Worm (Caenorhabditis elegans) whole organism, L1 larva: ENCODE data around the gene tgn-38.

ENCODE experiments used
- C16A3.4 ChIP-seq: fragments of 150-350 bp; optimal IDR thresholded peaks from 2 replicates; lab custom pipeline; 2014; ENCODE audit warnings: missing biosample characterization, missing genetic modification characterization
- aly-2 ChIP-seq: fragments of 150-350 bp; optimal IDR thresholded peaks from 2 replicates; lab custom pipeline; 2014; ENCODE audit warnings: missing biosample characterization, missing genetic modification characterization
- ama-1 ChIP-seq: fragments of 150-350 bp; optimal IDR thresholded peaks from 2 replicates; lab custom pipeline; 2014
- egl-13 ChIP-seq: sonication (generic microtip); optimal IDR thresholded peaks from 2 replicates; lab custom pipeline; 2016; ENCODE audit warnings: missing genotype, missing genetic modification reagents, missing genetic modification characterization, missing compliant biosample characterization
- elt-3 ChIP-seq, 6 experiments: fragments of 150-350 bp in 1 of 6; sonication (generic microtip); optimal IDR thresholded peaks; 2 replicates each; lab custom pipeline; 2017 to 2018; ENCODE audit warnings: missing biosample characterization in 6 of 6, missing genetic modification characterization in 6 of 6, inconsistent platforms in 1 of 6
- ets-5 ChIP-seq: fragments of 200-800 bp; sonication (Bioruptor generic); IDR thresholded peaks from 2 replicates; pipeline ENCODE4 v1.3.6; 2022; ENCODE audit warnings: missing genetic modification characterization, missing compliant biosample characterization
- fkh-10 ChIP-seq: sonication (generic microtip); optimal IDR thresholded peaks from 2 replicates; lab custom pipeline; 2017; ENCODE audit warnings: missing biosample characterization, missing genetic modification reagents, missing genetic modification characterization
- hlh-17 ChIP-seq: fragments of 200-800 bp; sonication (Bioruptor generic); optimal IDR thresholded peaks from 2 replicates; lab custom pipeline; 2018; ENCODE audit warnings: missing genetic modification characterization, mild to moderate bottlenecking, missing compliant biosample characterization, moderate library complexity, borderline replicate concordance
- lsy-2 ChIP-seq, 2 experiments: fragments of 150-350 bp; optimal IDR thresholded peaks; 2 replicates each; lab custom pipeline; 2014; ENCODE audit warnings: missing biosample characterization in 2 of 2, missing genetic modification characterization in 2 of 2
- pqm-1 ChIP-seq: sonication (generic microtip); optimal IDR thresholded peaks from 3 replicates; lab custom pipeline; 2017; ENCODE audit warnings: missing biosample characterization, missing genetic modification characterization
- sup-37 ChIP-seq: fragments of 200-800 bp; sonication (Bioruptor generic); optimal IDR thresholded peaks from 2 replicates; lab custom pipeline; 2018; ENCODE audit warnings: mild to moderate bottlenecking, missing genetic modification characterization, missing compliant biosample characterization
- unc-30 ChIP-seq: sonication (generic microtip); optimal IDR thresholded peaks from 2 replicates; lab custom pipeline; 2017; ENCODE audit warnings: missing biosample characterization, missing genetic modification characterization
- unc-86 ChIP-seq: sonication (generic microtip); optimal IDR thresholded peaks from 2 replicates; lab custom pipeline; 2016; ENCODE audit warnings: missing genetic modification characterization, missing compliant biosample characterization
- ztf-4 ChIP-seq: fragments of 150-350 bp; optimal IDR thresholded peaks from 2 replicates; lab custom pipeline; 2014; ENCODE audit warnings: missing biosample characterization, missing genetic modification characterization

- no peak for TF ChIP-seq elt-3 (tag; optimal IDR thresholded peaks at IDR 0.05; lab: Kevin White, UChicago)
- no peak for TF ChIP-seq aly-2 (tag; lab: Kevin White, UChicago)
- no peak for TF ChIP-seq hlh-17 (GFP tag; lab: Kevin White, UChicago)
- no peak for TF ChIP-seq sup-37 (GFP tag; lab: Kevin White, UChicago)
- TF ChIP-seq unc-86: no peak
- TF ChIP-seq ama-1 (lab: Kevin White, UChicago): peak; percentile 22
- TF ChIP-seq pqm-1 (tag; lab: Kevin White, UChicago): no peak
- TF ChIP-seq ets-5: no peak
- no peak for TF ChIP-seq fkh-10 (GFP tag; lab: Kevin White, UChicago)
- TF ChIP-seq lsy-2 (tag; optimal IDR thresholded peaks at IDR 0.05; lab: Kevin White, UChicago): no peak
- TF ChIP-seq ztf-4 (tag; lab: Kevin White, UChicago): no peak
- TF ChIP-seq unc-30 (tag; lab: Kevin White, UChicago): no peak
- TF ChIP-seq egl-13 (tag; lab: Kevin White, UChicago): no peak
- no peak for TF ChIP-seq C16A3.4 (tag; lab: Kevin White, UChicago)
Measured at ce11 chrIV:12035422-12035821, 6.4 kb upstream of the tgn-38 start.
